Worm (Caenorhabditis elegans): Measurements from ENCODE around the gene akt-2.

DNA sequence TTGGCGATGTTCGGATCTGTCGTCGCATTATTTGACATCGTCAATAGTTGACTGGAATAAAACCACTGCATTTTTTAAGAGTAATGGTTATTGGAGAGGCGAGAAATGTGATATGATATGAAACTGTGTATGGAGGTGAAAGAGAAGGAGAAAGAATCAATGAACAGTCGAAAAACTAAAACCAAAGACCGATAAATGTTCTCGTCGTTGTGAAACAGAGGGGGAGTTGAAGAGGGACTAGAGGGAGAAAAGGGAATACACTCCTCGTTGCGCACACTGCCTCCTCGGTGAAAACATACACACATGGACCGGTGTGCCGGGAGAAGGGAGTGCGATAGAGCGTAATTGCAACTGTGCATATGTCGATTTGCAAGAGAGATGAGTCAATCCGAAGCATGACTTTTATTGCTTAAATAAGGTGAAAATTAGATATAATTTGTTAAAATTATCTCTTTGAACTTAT, 22.1 kb downstream of the akt-2 start, which contains the start of gene sym-4:
- TF ChIP-seq nfya-1 (tag; optimal IDR thresholded peaks at IDR 0.05; ENCODE audit: insufficient read depth) = peak; percentile 91
- TF ChIP-seq nhr-28 (tag; optimal IDR thresholded peaks at IDR 0.05) = no peak
- peak; percentile 69 for TF ChIP-seq ama-1 (optimal IDR thresholded peaks at IDR 0.05)
- TF ChIP-seq elt-3 (tag; optimal IDR thresholded peaks at IDR 0.05) = peak in 2 of 3 experiments; percentile 47 to 85

All from whole organism, L3 larva.